Worm (Caenorhabditis elegans) whole organism, L4 larva: ENCODE measurements around the gene W02B3.7.
"Not testable (repeated sequence)": the region's sequence is repeated elsewhere in the genome, so short reads cannot be mapped to it uniquely, and the experiment has no call there.

Experiments
- F26F4.8 ChIP-seq: fragments of 200-800 bp; sonication (Bioruptor generic); conservative IDR thresholded peaks from 2 replicates; pipeline ENCODE4 v1.3.6; 2022; ENCODE audit warnings: missing genetic modification characterization, missing compliant biosample characterization
- F37D6.2 ChIP-seq: sonication (generic microtip); optimal IDR thresholded peaks from 2 replicates; lab custom pipeline; 2016; ENCODE audit warnings: mild to moderate bottlenecking, missing genetic modification characterization, missing compliant biosample characterization
- F44E2.7 ChIP-seq: fragments of 200-800 bp; sonication (Bioruptor generic); IDR thresholded peaks from 2 replicates; pipeline ENCODE4 v2.1.2; 2022; ENCODE audit warnings: missing genetic modification characterization, missing compliant biosample characterization
- T20F7.1 ChIP-seq: fragments of 200-800 bp; sonication (Bioruptor generic); optimal IDR thresholded peaks from 2 replicates; lab custom pipeline; 2018; ENCODE audit warnings: mild to moderate bottlenecking, missing genetic modification characterization, missing compliant biosample characterization
- Y105C5A.15 ChIP-seq: fragments of 200-800 bp; sonication (Bioruptor generic); IDR thresholded peaks from 2 replicates; pipeline ENCODE4 v1.3.6; 2022; ENCODE audit warnings: missing genetic modification characterization, missing compliant biosample characterization
- Y5F2A.4 ChIP-seq: fragments of 200-800 bp; sonication (Bioruptor generic); optimal IDR thresholded peaks from 2 replicates; lab custom pipeline; 2018; ENCODE audit warnings: mild to moderate bottlenecking, missing genetic modification characterization, missing compliant biosample characterization
- Y75B8A.6 ChIP-seq: fragments of 200-800 bp; sonication (Bioruptor generic); IDR thresholded peaks from 2 replicates; pipeline ENCODE4 v1.3.6; 2022; ENCODE audit warnings: missing genetic modification reagents, missing genetic modification characterization, missing compliant biosample characterization
- aha-1 ChIP-seq: fragments of 150-350 bp; peaks from one replicate; lab custom pipeline; 2014; ENCODE audit warnings: missing biosample characterization, missing genetic modification characterization
- ama-1 ChIP-seq: fragments of 150-350 bp; optimal IDR thresholded peaks from 2 replicates; lab custom pipeline; 2014; ENCODE audit warnings: inconsistent platforms, mixed read lengths
- attf-4 ChIP-seq: sonication (generic microtip); optimal IDR thresholded peaks from 3 replicates; lab custom pipeline; 2017; ENCODE audit warnings: missing biosample characterization, missing genetic modification characterization
- ceh-82 ChIP-seq: sonication (generic microtip); optimal IDR thresholded peaks from 2 replicates; lab custom pipeline; 2017; ENCODE audit warnings: missing biosample characterization, missing genetic modification characterization
- daf-19 ChIP-seq: fragments of 200-800 bp; sonication (Bioruptor generic); conservative IDR thresholded peaks from 2 replicates; pipeline ENCODE4 v1.3.6; 2022; ENCODE audit warnings: missing genetic modification characterization, missing compliant biosample characterization
- dmd-8 ChIP-seq: fragments of 200-800 bp; sonication (Bioruptor generic); IDR thresholded peaks from 2 replicates; pipeline ENCODE4 v1.3.6; 2022; ENCODE audit warnings: missing genetic modification characterization, missing compliant biosample characterization
- dmd-9 ChIP-seq: fragments of 200-800 bp; sonication (Bioruptor generic); IDR thresholded peaks from 2 replicates; pipeline ENCODE4 v1.3.6; 2022; ENCODE audit warnings: missing genetic modification reagents, missing genetic modification characterization, missing compliant biosample characterization
- dpl-1 ChIP-seq: fragments of 150-350 bp; optimal IDR thresholded peaks from 2 replicates; lab custom pipeline; 2014; ENCODE audit warnings: missing biosample characterization, missing genetic modification reagents, missing genetic modification characterization
- duxl-1 ChIP-seq: sonication (generic microtip); optimal IDR thresholded peaks from 2 replicates; lab custom pipeline; 2016; ENCODE audit warnings: mild to moderate bottlenecking, missing genetic modification characterization, moderate library complexity, missing compliant biosample characterization; ENCODE audit not compliant: poor library complexity
- egl-27 ChIP-seq: sonication (generic microtip); optimal IDR thresholded peaks from 3 replicates; lab custom pipeline; 2017; ENCODE audit warnings: missing biosample characterization, missing genetic modification reagents, missing genetic modification characterization
- fos-1 ChIP-seq: fragments of 150-350 bp; optimal IDR thresholded peaks from 2 replicates; lab custom pipeline; 2014; ENCODE audit warnings: missing biosample characterization, missing genetic modification characterization
- gei-8 ChIP-seq: fragments of 200-800 bp; sonication (Bioruptor generic); optimal IDR thresholded peaks from 2 replicates; lab custom pipeline; 2018; ENCODE audit warnings: mild to moderate bottlenecking, missing genetic modification characterization, missing compliant biosample characterization
- hlh-30 ChIP-seq: sonication (generic microtip); optimal IDR thresholded peaks from 2 replicates; lab custom pipeline; 2017; ENCODE audit warnings: antibody characterized with exemption, mild to moderate bottlenecking, missing genetic modification characterization, missing compliant biosample characterization; ENCODE audit not compliant: insufficient read depth
- hmg-1.1 ChIP-seq: fragments of 200-800 bp; sonication (Bioruptor generic); IDR thresholded peaks from 2 replicates; pipeline ENCODE4 v1.3.6; 2022; ENCODE audit warnings: missing genetic modification reagents, missing genetic modification characterization, missing compliant biosample characterization
- lin-13 ChIP-seq: fragments of 150-350 bp; optimal IDR thresholded peaks from 2 replicates; lab custom pipeline; 2014; ENCODE audit warnings: missing biosample characterization, missing genetic modification reagents, missing genetic modification characterization
- lin-39 ChIP-seq: fragments of 150-350 bp; optimal IDR thresholded peaks from 2 replicates; lab custom pipeline; 2014; ENCODE audit warnings: missing biosample characterization, missing genetic modification reagents, missing genetic modification characterization
- lir-3 ChIP-seq: sonication (generic microtip); optimal IDR thresholded peaks from 2 replicates; lab custom pipeline; 2016; ENCODE audit warnings: mild to moderate bottlenecking, missing genetic modification characterization, missing compliant biosample characterization
- madf-9 ChIP-seq: fragments of 200-800 bp; sonication (Bioruptor generic); conservative IDR thresholded peaks from 2 replicates; pipeline ENCODE4 v1.3.6; 2022; ENCODE audit warnings: missing genetic modification reagents, missing genetic modification characterization, missing compliant biosample characterization
- mep-1 ChIP-seq: fragments of 150-350 bp; sonication (generic microtip); optimal IDR thresholded peaks from 3 replicates; lab custom pipeline; 2014; ENCODE audit warnings: missing biosample characterization, missing genetic modification characterization
- mxl-3 ChIP-seq: fragments of 200-800 bp; sonication (Bioruptor generic); optimal IDR thresholded peaks from 2 replicates; lab custom pipeline; 2018; ENCODE audit warnings: mild to moderate bottlenecking, missing genetic modification characterization, missing compliant biosample characterization
- nhr-11 ChIP-seq: fragments of 150-350 bp; optimal IDR thresholded peaks from 2 replicates; lab custom pipeline; 2014; ENCODE audit warnings: missing biosample characterization, missing genetic modification characterization
- nhr-28 ChIP-seq: fragments of 150-350 bp; optimal IDR thresholded peaks from 2 replicates; lab custom pipeline; 2014; ENCODE audit warnings: missing biosample characterization, missing genetic modification characterization
- nhr-76 ChIP-seq: fragments of 150-350 bp; optimal IDR thresholded peaks from 2 replicates; lab custom pipeline; 2014; ENCODE audit warnings: missing biosample characterization, missing genetic modification characterization
- php-3 ChIP-seq: fragments of 200-800 bp; sonication (Bioruptor generic); IDR thresholded peaks from 2 replicates; pipeline ENCODE4 v1.3.6; 2022; ENCODE audit warnings: missing genetic modification reagents, missing genetic modification characterization, missing compliant biosample characterization
- rbr-2 ChIP-seq: sonication (generic microtip); optimal IDR thresholded peaks from 2 replicates; lab custom pipeline; 2016; ENCODE audit warnings: missing genotype, missing genetic modification characterization, missing compliant biosample characterization
- skn-1 ChIP-seq: fragments of 150-350 bp; optimal IDR thresholded peaks from 2 replicates; lab custom pipeline; 2014; ENCODE audit warnings: missing biosample characterization, missing genetic modification characterization
- snpc-4 ChIP-seq: fragments of 150-350 bp; optimal IDR thresholded peaks from 2 replicates; lab custom pipeline; 2014; ENCODE audit warnings: missing biosample characterization, missing genetic modification characterization
- spr-1 ChIP-seq: sonication (generic microtip); optimal IDR thresholded peaks from 2 replicates; lab custom pipeline; 2016; ENCODE audit warnings: mild to moderate bottlenecking, missing genetic modification characterization, missing compliant biosample characterization
- tag-97 ChIP-seq: fragments of 200-800 bp; sonication (Bioruptor generic); IDR thresholded peaks from 2 replicates; pipeline ENCODE4 v1.3.6; 2022; ENCODE audit warnings: missing genetic modification characterization, missing compliant biosample characterization
- unc-130 ChIP-seq: sonication (generic microtip); optimal IDR thresholded peaks from 2 replicates; lab custom pipeline; 2016; ENCODE audit warnings: missing genetic modification reagents, missing genetic modification characterization, missing compliant biosample characterization
- unc-62 ChIP-seq, 3 experiments: fragments of 150-350 bp in 1 of 3; sonication (generic microtip); optimal IDR thresholded peaks in 2 of 3; peaks in 1 of 3; 1 replicate in 1 of 3; 2 replicates in 2 of 3; lab custom pipeline; 2014 to 2017; ENCODE audit warnings: missing biosample characterization in 3 of 3, missing genetic modification characterization in 3 of 3, missing genetic modification reagents in 3 of 3, missing genotype in 1 of 3
- ztf-11 ChIP-seq: fragments of 150-350 bp; optimal IDR thresholded peaks from 2 replicates; lab custom pipeline; 2014; ENCODE audit warnings: missing biosample characterization, missing genetic modification characterization

Gene W02B3.7

DNA sequence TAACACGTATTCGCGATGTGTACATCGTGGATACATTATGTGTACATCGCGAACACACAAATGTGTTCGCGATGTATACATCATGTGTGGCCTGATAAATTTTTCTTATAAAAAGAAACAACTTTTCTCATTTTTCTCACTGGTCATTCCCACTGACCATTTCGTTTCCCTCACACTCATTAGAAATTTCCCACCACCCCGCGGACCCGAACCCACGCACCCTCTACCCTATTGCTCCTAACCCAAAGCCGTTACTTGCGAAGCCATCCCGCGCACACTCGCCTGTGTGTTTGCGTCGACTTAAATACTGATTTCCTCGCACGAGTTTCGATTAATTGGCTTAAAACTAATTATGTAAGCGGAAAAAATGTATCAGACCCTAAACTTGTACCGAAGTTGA lies 7.0 kb upstream of the W02B3.7 start (continued):
- TF ChIP-seq Y105C5A.15 (GFP tag; lab: Robert Waterston, UW) (peak; percentile 73; the same call in 1 of the 2 replicates), madf-9 (peak; percentile 73), unc-130 (GFP tag; lab: Kevin White, UChicago) (peak; percentile 77), Y5F2A.4 (peak; percentile 9), lin-13 (no peak), Y75B8A.6 (GFP tag; lab: Robert Waterston, UW) (0 out of 2 replicates have a peak, but pooled peaks have one; percentile 49), dmd-9 (GFP tag; lab: Robert Waterston, UW) (no peak), F44E2.7 (GFP tag; lab: Robert Waterston, UW) (peak; percentile 88)
- TF ChIP-seq, all 104 proteins: peak for 37

DNA sequence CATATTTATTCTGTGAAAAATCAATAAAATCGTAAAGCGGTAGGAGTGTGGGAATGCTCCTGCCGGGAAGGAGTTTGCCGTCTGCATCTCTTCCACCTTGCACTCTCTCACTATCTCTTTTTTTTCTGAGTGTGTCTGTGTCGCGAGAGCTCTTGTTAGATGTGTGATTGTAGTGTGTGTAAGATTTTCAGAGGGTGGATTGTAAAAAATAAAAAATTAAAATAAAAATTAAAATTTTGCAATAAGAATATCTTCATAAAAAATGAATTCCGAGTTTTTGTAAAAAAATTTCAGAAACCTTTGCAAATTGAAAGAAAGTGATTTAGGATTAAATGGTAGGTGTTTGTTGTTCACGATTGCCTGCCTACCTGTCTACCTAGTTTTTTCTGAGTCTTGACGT lies 4.5 kb upstream of the W02B3.7 start, which contains the start of gene sel-15:
Gene sel-15, minus strand, starts transcription at position 101 of the 400 bp plus-strand sequence.
- TF ChIP-seq nhr-28 (tag; lab: Kevin White, UChicago) = peak; percentile 44
- no peak for TF ChIP-seq skn-1

DNA sequence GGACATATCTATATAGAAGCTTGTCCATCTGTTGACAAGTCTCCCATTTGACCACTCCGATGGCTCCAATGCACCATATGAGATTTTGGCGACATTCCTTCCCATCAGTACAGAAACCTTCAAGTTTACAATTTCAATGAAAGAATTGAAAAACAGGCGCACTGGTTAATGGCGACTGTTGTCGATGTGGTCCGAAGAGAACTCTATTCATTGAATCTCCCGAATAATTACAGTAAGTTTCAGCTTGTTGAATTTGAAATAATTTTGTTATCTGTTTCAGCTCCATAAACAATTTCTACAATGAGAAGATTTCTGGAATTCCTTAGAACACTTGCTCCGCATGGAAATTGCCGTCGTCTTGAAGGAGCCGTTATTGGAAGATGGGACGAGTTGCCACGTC lies 3.0 kb downstream of the W02B3.7 start, which contains the start of gene elf-1:
Gene elf-1, plus strand, starts transcription at position 301 of the 400 bp plus-strand sequence.
- TF ChIP-seq hmg-1.1 (GFP tag; lab: Robert Waterston, UW); attf-4 (tag; lab: Kevin White, UChicago); snpc-4 (tag; lab: Kevin White, UChicago): not testable (repeated sequence)

DNA sequence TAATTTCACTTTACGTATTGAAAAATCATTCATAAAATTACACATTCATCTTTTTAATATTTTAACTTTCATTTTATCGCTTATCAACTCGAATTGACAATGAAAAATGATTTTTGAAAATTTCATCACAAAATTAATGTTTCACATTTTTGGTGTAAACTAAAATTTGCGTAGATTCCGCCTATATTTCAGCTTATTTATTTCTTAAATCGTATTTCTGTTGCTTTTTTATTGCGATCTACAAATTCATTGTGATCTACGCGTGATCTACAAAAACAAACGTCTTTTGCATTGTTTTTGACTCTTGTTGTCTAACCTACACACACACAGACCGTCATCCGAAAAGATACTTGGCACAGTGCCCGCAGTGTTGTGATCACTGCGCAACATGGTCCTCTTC lies 3.8 kb downstream of the W02B3.7 start:
- peak in 1 of 2 experiments; percentile 74 for TF ChIP-seq unc-62 (GFP tag; optimal IDR thresholded peaks at IDR 0.05 in 1 of 2; lab: Kevin White, UChicago)
- no peak for TF ChIP-seq unc-62 (tag; optimal IDR thresholded peaks at IDR 0.05; lab: Kevin White, UChicago)
- TF ChIP-seq daf-19 = no peak

DNA sequence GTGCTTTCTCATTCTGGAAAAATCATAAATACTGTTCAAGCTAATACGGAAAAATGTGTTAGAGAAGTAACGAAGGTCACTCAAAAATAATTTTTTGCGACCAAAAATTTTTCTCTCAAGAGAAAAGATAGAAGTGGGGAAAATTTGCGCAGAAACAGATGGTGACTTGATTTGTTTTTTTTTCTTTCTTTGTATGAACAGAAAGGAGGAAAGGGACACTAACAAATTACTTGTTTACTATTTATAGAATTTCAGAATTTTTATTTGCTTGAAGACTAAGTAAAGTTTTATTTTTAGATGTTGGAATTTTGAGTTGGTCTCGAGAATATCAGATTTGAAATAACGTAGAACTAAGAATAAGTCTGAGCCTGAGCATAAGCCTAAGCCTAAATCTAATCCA lies 8.5 kb downstream of the W02B3.7 start, which contains the start of gene W02B3.4:
Gene W02B3.4, minus strand, starts transcription at position 101 of the 400 bp plus-strand sequence.
- TF ChIP-seq ceh-82 (no peak), dmd-8 (GFP tag; lab: Robert Waterston, UW) (no peak), fos-1 (tag; lab: Kevin White, UChicago) (no peak), mep-1 (tag; lab: Kevin White, UChicago) (no peak), nhr-11 (tag; lab: Kevin White, UChicago) (no peak), T20F7.1 (GFP tag; lab: Kevin White, UChicago) (no peak), rbr-2 (tag; lab: Kevin White, UChicago) (no peak), F37D6.2 (no peak), F26F4.8 (no peak), nhr-76 (tag; lab: Kevin White, UChicago) (no peak), unc-62 (GFP tag; optimal IDR thresholded peaks at IDR 0.05 in 1 of 2; lab: Kevin White, UChicago) (peak in 1 of 2 experiments; percentile 84), unc-62 (tag; optimal IDR thresholded peaks at IDR 0.05; lab: Kevin White, UChicago) (no peak), attf-4 (tag; lab: Kevin White, UChicago) (no peak), aha-1 (peak; percentile 73)

DNA sequence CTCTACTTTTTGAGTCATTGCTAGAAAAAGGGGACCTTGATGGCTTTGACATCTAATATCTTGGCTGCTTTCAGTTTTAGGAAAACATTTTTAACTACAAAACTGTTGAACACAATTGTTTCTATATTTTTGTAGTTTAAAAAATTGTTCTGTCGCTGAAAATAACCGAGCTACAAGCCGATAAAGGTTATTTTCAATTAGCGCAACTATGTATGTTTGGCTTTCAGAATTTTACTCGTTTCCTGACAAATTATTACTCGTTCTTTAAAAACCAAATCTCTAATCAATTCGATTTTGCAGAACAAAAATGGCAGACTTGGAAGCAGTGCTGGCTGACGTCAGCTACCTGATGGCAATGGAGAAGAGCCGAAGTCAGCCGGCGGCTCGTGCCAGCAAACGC lies 16.0 kb downstream of the W02B3.7 start, which contains the start of gene grk-2:
Gene grk-2, plus strand, starts transcription at position 301 of the 400 bp plus-strand sequence.
- TF ChIP-seq gei-8 = no peak
- TF ChIP-seq Y75B8A.6 (GFP tag; lab: Robert Waterston, UW) = no peak
- TF ChIP-seq ama-1 = no peak
- TF ChIP-seq lir-3 (tag; lab: Kevin White, UChicago) = no peak
- no peak for TF ChIP-seq tag-97
- no peak for TF ChIP-seq lin-39 (tag; lab: Kevin White, UChicago)
- TF ChIP-seq php-3 (GFP tag; lab: Robert Waterston, UW) = no peak
- no peak for TF ChIP-seq duxl-1 (tag; lab: Kevin White, UChicago)
- TF ChIP-seq egl-27 (tag; lab: Kevin White, UChicago) = no peak
- TF ChIP-seq hlh-30 (tag; lab: Kevin White, UChicago) = no peak
- no peak for TF ChIP-seq nhr-76 (tag; lab: Kevin White, UChicago)
- no peak for TF ChIP-seq mxl-3 (GFP tag; lab: Kevin White, UChicago)
- TF ChIP-seq Y105C5A.15 (GFP tag; lab: Robert Waterston, UW) = no peak
- no peak for TF ChIP-seq spr-1 (tag; lab: Kevin White, UChicago)
- TF ChIP-seq dpl-1 (GFP tag; lab: Kevin White, UChicago) = no peak
- no peak for TF ChIP-seq daf-19
- no peak for TF ChIP-seq ztf-11 (tag; lab: Kevin White, UChicago)
- TF ChIP-seq, all 104 proteins: peak for 0
